Worm (Caenorhabditis elegans): Measurements from ENCODE around the gene T03F7.6.

The T03F7.6 gene

ce11 chrV:11314025-11314880 is 19.8 kb downstream of the T03F7.6 start (continued):
- peak; percentile 96 for TF ChIP-seq F57C9.4 (tag; optimal IDR thresholded peaks at IDR 0.05)
- peak; percentile 65 for TF ChIP-seq madf-8 (GFP tag; conservative IDR thresholded peaks at IDR 0.05)

- TF ChIP-seq mxl-1 (tag; optimal IDR thresholded peaks at IDR 0.05) = no peak
- no peak for TF ChIP-seq T07F8.4 (tag; optimal IDR thresholded peaks at IDR 0.05)
- no peak for TF ChIP-seq lin-40 (tag; optimal IDR thresholded peaks at IDR 0.05)
- no peak for TF ChIP-seq attf-3 (GFP tag; conservative IDR thresholded peaks at IDR 0.05)
- no peak for TF ChIP-seq let-526 (GFP tag; IDR thresholded peaks at IDR 0.05)
- no peak for TF ChIP-seq F52B5.7 (tag; optimal IDR thresholded peaks at IDR 0.05)
- no peak for TF ChIP-seq fkh-3 (tag; optimal IDR thresholded peaks at IDR 0.05)
- no peak for TF ChIP-seq C17E4.6 (GFP tag; IDR thresholded peaks at IDR 0.05)
- no peak for TF ChIP-seq lir-1 (GFP tag; conservative IDR thresholded peaks at IDR 0.05)
- no peak for TF ChIP-seq ztf-6 (GFP tag; IDR thresholded peaks at IDR 0.05)
- TF ChIP-seq die-1 (tag; optimal IDR thresholded peaks at IDR 0.05) = no peak
- no peak for TF ChIP-seq madf-10 (tag; optimal IDR thresholded peaks at IDR 0.05)
These were observed 22.3 kb downstream of the T03F7.6 start, which contains the start of gene cutl-18 for ce11 chrV:11316801-11317200. Gene cutl-18, minus strand, starts transcription at chrV:11316901.

DNA sequence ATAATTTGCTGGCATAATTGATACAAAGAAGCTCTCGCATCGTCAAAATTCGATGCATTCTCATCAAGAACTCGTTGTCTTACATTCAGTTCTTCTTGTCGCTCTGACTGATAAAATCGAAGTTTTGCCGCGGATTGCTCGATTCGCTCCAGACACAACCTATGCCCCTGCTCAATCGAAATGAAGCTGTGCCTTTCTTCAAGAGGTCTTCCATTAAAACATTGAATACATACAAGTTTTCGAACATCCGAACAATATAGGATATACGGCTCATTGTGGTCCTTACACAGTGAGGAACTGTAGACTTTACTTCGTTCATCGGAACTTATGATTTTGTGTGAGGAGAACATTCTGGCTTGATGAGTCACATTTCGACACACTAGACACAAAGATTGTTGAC is 26.4 kb downstream of the T03F7.6 start:
- TF ChIP-seq ztf-3 (GFP tag; optimal IDR thresholded peaks at IDR 0.05) = no peak
- no peak for TF ChIP-seq die-1 (tag; optimal IDR thresholded peaks at IDR 0.05)
- no peak for TF ChIP-seq K11D2.4 (GFP tag; IDR thresholded peaks at IDR 0.05)
- TF ChIP-seq egl-44 (GFP tag; IDR thresholded peaks at IDR 0.05) = no peak
- no peak for TF ChIP-seq mxl-1 (tag; optimal IDR thresholded peaks at IDR 0.05)
- TF ChIP-seq F23B12.7 (tag; optimal IDR thresholded peaks at IDR 0.05; ENCODE audit: insufficient read depth) = no peak
- TF ChIP-seq mel-28 (tag; optimal IDR thresholded peaks at IDR 0.05; ENCODE audit: borderline replicate concordance) = no peak
- TF ChIP-seq ztf-18 (tag; optimal IDR thresholded peaks at IDR 0.05) = no peak
- TF ChIP-seq akir-1 (GFP tag; optimal IDR thresholded peaks at IDR 0.05) = no peak
- TF ChIP-seq ztf-26 (tag; optimal IDR thresholded peaks at IDR 0.05) = no peak

DNA sequence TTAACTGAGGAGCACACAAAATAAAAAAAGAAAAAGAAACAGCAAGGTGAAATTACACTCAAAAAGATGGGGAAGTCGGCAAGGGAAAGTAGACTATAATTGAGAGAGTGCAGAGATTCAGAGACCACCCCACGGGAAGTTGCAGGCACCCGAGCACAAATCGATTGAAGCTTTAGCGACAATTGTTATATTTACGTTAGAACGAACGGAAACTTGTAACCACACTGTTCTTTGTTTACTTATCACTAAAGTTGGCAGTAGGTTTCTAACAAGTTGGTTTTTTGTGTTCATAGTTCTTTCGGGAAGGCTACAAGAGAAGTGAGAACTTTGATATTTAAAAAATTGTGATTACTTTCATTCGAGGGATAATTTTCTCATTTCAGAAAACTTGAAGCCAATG is 27.2 kb downstream of the T03F7.6 start, which contains the start of gene F47G9.4:
TSS of gene F47G9.4 (minus strand) at position 98 of the 400 bp plus-strand sequence.
- no peak for TF ChIP-seq lin-54 (GFP tag; optimal IDR thresholded peaks at IDR 0.05)
- peak; percentile 39 for TF ChIP-seq nhr-80 (tag; optimal IDR thresholded peaks at IDR 0.05)

DNA sequence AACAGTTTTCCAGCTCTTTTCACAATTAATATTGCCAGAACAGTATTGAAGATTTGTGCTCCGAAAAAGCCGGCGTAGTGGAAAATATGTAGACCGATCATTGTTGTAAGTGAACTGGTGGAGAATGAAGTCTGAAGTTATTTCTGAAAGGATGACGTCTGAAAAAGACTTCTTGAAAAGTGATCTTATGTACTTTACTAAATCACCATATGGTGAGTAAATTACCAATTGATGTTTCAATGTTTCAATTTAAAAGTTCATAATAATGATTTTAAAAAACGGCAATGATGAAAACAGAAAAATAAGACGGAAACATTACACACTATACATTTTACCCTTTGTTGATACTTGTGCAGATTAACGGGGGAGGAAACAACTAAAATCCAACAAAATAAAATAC is 29.2 kb downstream of the T03F7.6 start, which contains the start of gene str-141:
TSS of gene str-141 (minus strand) at position 101 of the 400 bp plus-strand sequence.
- TF ChIP-seq ama-1 (optimal IDR thresholded peaks at IDR 0.05) (no peak), ama-1 (GFP tag; optimal IDR thresholded peaks at IDR 0.05) (peak in 1 of 2 experiments; percentile 14), madf-6 (GFP tag; IDR thresholded peaks at IDR 0.05) (peak; percentile 48; the same call in 1 of the 2 replicates), nfyb-1 (GFP tag; IDR thresholded peaks at IDR 0.05) (0 out of 2 replicates have a peak, but pooled peaks have one; percentile 43), K11D2.4 (GFP tag; IDR thresholded peaks at IDR 0.05) (no peak), ztf-22 (GFP tag; optimal IDR thresholded peaks at IDR 0.05) (no peak)

DNA sequence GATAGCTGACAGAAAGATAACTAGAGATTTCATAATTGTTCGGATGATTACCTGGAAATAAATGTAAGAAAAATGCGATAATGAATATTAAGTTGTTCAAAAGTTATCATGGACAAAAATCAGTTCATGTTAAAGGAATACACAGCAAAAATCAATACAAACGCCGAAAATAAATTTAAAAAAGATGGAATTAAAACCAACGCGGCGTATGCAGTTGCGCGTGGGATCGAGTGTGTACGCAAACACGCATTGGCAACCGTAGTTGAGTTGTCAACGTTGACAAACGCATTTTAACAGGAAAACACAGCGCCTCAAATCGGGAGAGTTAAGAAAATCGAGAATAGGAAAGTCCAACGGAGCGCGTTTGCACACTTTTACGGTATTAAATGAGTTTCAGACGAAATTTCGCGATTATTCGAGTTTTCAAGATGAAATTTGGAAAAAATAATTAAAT is 32.4 kb downstream of the T03F7.6 start, which contains the start of gene tmed-10:
TSS of gene tmed-10 (minus strand) at position 51 of the 454 bp plus-strand sequence.
- TF ChIP-seq attf-3 (GFP tag; conservative IDR thresholded peaks at IDR 0.05) (peak; percentile 46; the same call in 1 of the 2 replicates), nfyb-1 (GFP tag; IDR thresholded peaks at IDR 0.05) (peak; percentile 76), ceh-27 (GFP tag; optimal IDR thresholded peaks at IDR 0.05) (peak; percentile 15), F52B5.7 (tag; optimal IDR thresholded peaks at IDR 0.05) (no peak), nhr-80 (tag; optimal IDR thresholded peaks at IDR 0.05) (peak; percentile 59), ceh-91 (GFP tag; IDR thresholded peaks at IDR 0.05) (peak; percentile 78), F33H1.4 (GFP tag; IDR thresholded peaks at IDR 0.05) (peak; percentile 55), lin-54 (GFP tag; optimal IDR thresholded peaks at IDR 0.05) (peak; percentile 63), mes-4 (tag; optimal IDR thresholded peaks at IDR 0.05) (no peak), bed-1 (GFP tag; IDR thresholded peaks at IDR 0.05) (no peak), Y67H2A.10 (GFP tag; conservative IDR thresholded peaks at IDR 0.05) (no peak), Y56A3A.18 (GFP tag; IDR thresholded peaks at IDR 0.05) (no peak), attf-5 (GFP tag; optimal IDR thresholded peaks at IDR 0.05) (peak; percentile 76), madf-6 (GFP tag; IDR thresholded peaks at IDR 0.05) (peak; percentile 76), Y79H2A.3 (GFP tag; conservative IDR thresholded peaks at IDR 0.05) (0 out of 2 replicates have a peak, but pooled peaks have one; percentile 37), B0261.1 (tag; optimal IDR thresholded peaks at IDR 0.05) (no peak)

Data from whole organism, young adult.